Worm (Caenorhabditis elegans) whole organism, late embryonic: ENCODE measurements around the gene C14E2.4.

Experiments
- ceh-14 ChIP-seq: sonication (generic microtip); optimal IDR thresholded peaks from 2 replicates; lab custom pipeline; 2016; ENCODE audit warnings: missing genotype, missing genetic modification characterization, missing compliant biosample characterization
- ceh-6 ChIP-seq: fragments of 200-800 bp; sonication (Bioruptor generic); optimal IDR thresholded peaks from 2 replicates; lab custom pipeline; 2018; ENCODE audit warnings: mild to moderate bottlenecking, missing genetic modification characterization, missing compliant biosample characterization
- hlh-8 ChIP-seq: sonication (generic microtip); optimal IDR thresholded peaks from 2 replicates; lab custom pipeline; 2016; ENCODE audit warnings: missing genotype, missing genetic modification characterization, missing compliant biosample characterization
- nfya-1 ChIP-seq: sonication (generic microtip); optimal IDR thresholded peaks from 2 replicates; lab custom pipeline; 2017; ENCODE audit warnings: missing genetic modification characterization, mild to moderate bottlenecking, missing compliant biosample characterization, antibody characterized with exemption, moderate library complexity
- pag-3 ChIP-seq: sonication (generic microtip); optimal IDR thresholded peaks from 2 replicates; lab custom pipeline; 2016; ENCODE audit warnings: missing compliant biosample characterization, missing genetic modification characterization, borderline replicate concordance
- pat-9 ChIP-seq: fragments of 200-800 bp; sonication (Bioruptor generic); optimal IDR thresholded peaks from 2 replicates; lab custom pipeline; 2018; ENCODE audit warnings: mild to moderate bottlenecking, missing genetic modification characterization, moderate library complexity, missing compliant biosample characterization
- rnt-1 ChIP-seq: sonication (generic microtip); optimal IDR thresholded peaks from 2 replicates; lab custom pipeline; 2016; ENCODE audit warnings: missing genetic modification characterization, missing compliant biosample characterization
- sdc-2 ChIP-seq: sonication (generic microtip); optimal IDR thresholded peaks from 2 replicates; lab custom pipeline; 2016; ENCODE audit warnings: missing genotype, missing genetic modification characterization, missing compliant biosample characterization

ce11 chrX:1852636-1853035 lies 31.5 kb upstream of the C14E2.4 start, which contains the start of gene ceh-21:
- TF ChIP-seq pat-9 (tag; lab: Kevin White, UChicago) (no peak), ceh-6 (GFP tag; lab: Kevin White, UChicago) (no peak), rnt-1 (no peak), nfya-1 (tag; lab: Kevin White, UChicago) (no peak), hlh-8 (tag; lab: Kevin White, UChicago) (no peak), ceh-14 (tag; lab: Kevin White, UChicago) (no peak), pag-3 (tag; lab: Kevin White, UChicago) (no peak), sdc-2 (no peak)
